Worm (Caenorhabditis elegans): ENCODE results near the gene Y116A8C.38.

Gene Y116A8C.38

ce11 chrIV:17105578-17105977, 25.8 kb upstream of the Y116A8C.38 start:
- TF ChIP-seq dao-5 (tag; optimal IDR thresholded peaks at IDR 0.05) (no peak), W03F9.2 (tag; optimal IDR thresholded peaks at IDR 0.05) (no peak), him-1 (tag; optimal IDR thresholded peaks at IDR 0.05) (no peak)

ce11 chrIV:17108200-17108599, 23.1 kb upstream of the Y116A8C.38 start:
- TF ChIP-seq W03F9.2 (tag; optimal IDR thresholded peaks at IDR 0.05) (no peak), him-1 (tag; optimal IDR thresholded peaks at IDR 0.05) (no peak), dao-5 (tag; optimal IDR thresholded peaks at IDR 0.05) (no peak)

ce11 chrIV:17108805-17109204, 22.5 kb upstream of the Y116A8C.38 start:
- TF ChIP-seq W03F9.2 (tag; optimal IDR thresholded peaks at IDR 0.05) (no peak), dao-5 (tag; optimal IDR thresholded peaks at IDR 0.05) (no peak), him-1 (tag; optimal IDR thresholded peaks at IDR 0.05) (no peak)

- TF ChIP-seq W03F9.2 (tag; optimal IDR thresholded peaks at IDR 0.05) (no peak), him-1 (tag; optimal IDR thresholded peaks at IDR 0.05) (no peak), dao-5 (tag; optimal IDR thresholded peaks at IDR 0.05) (no peak)
These were observed 21.9 kb upstream of the Y116A8C.38 start for ce11 chrIV:17109436-17109835.

- no peak for TF ChIP-seq W03F9.2 (tag; optimal IDR thresholded peaks at IDR 0.05)
- no peak for TF ChIP-seq him-1 (tag; optimal IDR thresholded peaks at IDR 0.05)
- TF ChIP-seq dao-5 (tag; optimal IDR thresholded peaks at IDR 0.05): no peak
These were observed 20.5 kb upstream of the Y116A8C.38 start, which contains the start of gene sfa-1 for ce11 chrIV:17110882-17111281. TSS of gene sfa-1 (minus strand) at chrIV:17110982.

ce11 chrIV:17111813-17112212, 19.5 kb upstream of the Y116A8C.38 start, which contains the start of gene Y116A8C.33:
TSS of gene Y116A8C.33 (plus strand) at chrIV:17112113.
- TF ChIP-seq dao-5 (tag; optimal IDR thresholded peaks at IDR 0.05): no peak
- no peak for TF ChIP-seq him-1 (tag; optimal IDR thresholded peaks at IDR 0.05)
- no peak for TF ChIP-seq W03F9.2 (tag; optimal IDR thresholded peaks at IDR 0.05)

ce11 chrIV:17116345-17116744, 15.0 kb upstream of the Y116A8C.38 start, which contains the start of gene cyn-13:
TSS of gene cyn-13 (minus strand) at chrIV:17116657.
- no peak for TF ChIP-seq him-1 (tag; optimal IDR thresholded peaks at IDR 0.05)
- TF ChIP-seq W03F9.2 (tag; optimal IDR thresholded peaks at IDR 0.05): no peak
- TF ChIP-seq dao-5 (tag; optimal IDR thresholded peaks at IDR 0.05): no peak

ce11 chrIV:17116821-17117220, 14.5 kb upstream of the Y116A8C.38 start:
- TF ChIP-seq dao-5 (tag; optimal IDR thresholded peaks at IDR 0.05): no peak
- no peak for TF ChIP-seq him-1 (tag; optimal IDR thresholded peaks at IDR 0.05)
- TF ChIP-seq W03F9.2 (tag; optimal IDR thresholded peaks at IDR 0.05): no peak

ce11 chrIV:17118585-17118984, 12.8 kb upstream of the Y116A8C.38 start, which contains the start of gene uaf-2:
TSS of gene uaf-2 (minus strand) at chrIV:17118767.
- TF ChIP-seq W03F9.2 (tag; optimal IDR thresholded peaks at IDR 0.05) (peak; percentile 30), dao-5 (tag; optimal IDR thresholded peaks at IDR 0.05) (no peak)

ce11 chrIV:17118987-17119732, 12.2 kb upstream of the Y116A8C.38 start, which contains the start of gene itsn-1:
TSS of gene itsn-1 (plus strand) at chrIV:17119682.
- TF ChIP-seq him-1 (tag; optimal IDR thresholded peaks at IDR 0.05) (no peak), W03F9.2 (tag; optimal IDR thresholded peaks at IDR 0.05) (no peak), dao-5 (tag; optimal IDR thresholded peaks at IDR 0.05) (no peak)

ce11 chrIV:17121058-17121773, 10.1 kb upstream of the Y116A8C.38 start:
- TF ChIP-seq W03F9.2 (tag; optimal IDR thresholded peaks at IDR 0.05) (no peak), dao-5 (tag; optimal IDR thresholded peaks at IDR 0.05) (no peak), him-1 (tag; optimal IDR thresholded peaks at IDR 0.05) (no peak)

- TF ChIP-seq him-1 (tag; optimal IDR thresholded peaks at IDR 0.05) (no peak), W03F9.2 (tag; optimal IDR thresholded peaks at IDR 0.05) (no peak), dao-5 (tag; optimal IDR thresholded peaks at IDR 0.05) (no peak)
These were observed 5.4 kb upstream of the Y116A8C.38 start for ce11 chrIV:17125967-17126366.

- TF ChIP-seq W03F9.2 (tag; optimal IDR thresholded peaks at IDR 0.05) (no peak), dao-5 (tag; optimal IDR thresholded peaks at IDR 0.05) (no peak), him-1 (tag; optimal IDR thresholded peaks at IDR 0.05) (no peak)
These were observed 4.8 kb upstream of the Y116A8C.38 start for ce11 chrIV:17126512-17126911.

ce11 chrIV:17150418-17150817, 19.1 kb downstream of the Y116A8C.38 start:
- TF ChIP-seq W03F9.2 (tag; optimal IDR thresholded peaks at IDR 0.05) (no peak), dao-5 (tag; optimal IDR thresholded peaks at IDR 0.05) (no peak), him-1 (tag; optimal IDR thresholded peaks at IDR 0.05) (no peak)

Data from whole organism, L4/young adult.